Fruit fly (Drosophila melanogaster) whole organism, wandering third instar larva: ENCODE measurements around the gene CG12951.

Experiments
- Abd-B ChIP-seq: fragments of >200 bp; optimal IDR thresholded peaks from 2 replicates; lab custom pipeline; 2017; ENCODE audit warnings: missing biosample characterization, missing genetic modification characterization
- CG9705 ChIP-seq: fragments of 200-800 bp; sonication (Bioruptor generic); optimal IDR thresholded peaks from 2 replicates; lab custom pipeline; 2018; ENCODE audit warnings: missing biosample characterization, mild to moderate bottlenecking, missing genetic modification characterization
- Dfd ChIP-seq: fragments of >200 bp; optimal IDR thresholded peaks from 2 replicates; lab custom pipeline; 2017; ENCODE audit warnings: missing biosample characterization, missing genetic modification characterization
- Hr78 ChIP-seq: fragments of >200 bp; optimal IDR thresholded peaks from 2 replicates; lab custom pipeline; 2017; ENCODE audit warnings: missing biosample characterization, missing genetic modification characterization
- Jra ChIP-seq: sonication (Bioruptor generic); optimal IDR thresholded peaks from 2 replicates; lab custom pipeline; 2016; ENCODE audit warnings: missing biosample characterization, missing genetic modification characterization
- Myc ChIP-seq: fragments of >200 bp; optimal IDR thresholded peaks from 2 replicates; lab custom pipeline; 2017
- br ChIP-seq: fragments of 200-800 bp; sonication (Bioruptor generic); optimal IDR thresholded peaks from 2 replicates; lab custom pipeline; 2016; ENCODE audit warnings: missing biosample characterization, missing genetic modification characterization
- brk ChIP-seq: fragments of 200-800 bp; sonication (Bioruptor generic); optimal IDR thresholded peaks from 2 replicates; lab custom pipeline; 2016; ENCODE audit warnings: missing biosample characterization, mild to moderate bottlenecking, missing genetic modification characterization
- fru ChIP-seq: fragments of 200-800 bp; sonication (Bioruptor generic); optimal IDR thresholded peaks from 3 replicates; lab custom pipeline; 2016; ENCODE audit warnings: missing biosample characterization, mild to moderate bottlenecking, missing genetic modification characterization
- h ChIP-seq: fragments of 200-800 bp; sonication (Bioruptor generic); optimal IDR thresholded peaks from 3 replicates; lab custom pipeline; 2016; ENCODE audit warnings: missing biosample characterization, mild to moderate bottlenecking, missing genetic modification characterization
- pan ChIP-seq: fragments of >200 bp; optimal IDR thresholded peaks from 2 replicates; lab custom pipeline; 2017
- psq ChIP-seq: fragments of 200-800 bp; sonication (Bioruptor generic); optimal IDR thresholded peaks from 3 replicates; lab custom pipeline; 2017; ENCODE audit warnings: missing biosample characterization, mild to moderate bottlenecking, missing genetic modification characterization, moderate library complexity
- usp ChIP-seq: fragments of >200 bp; optimal IDR thresholded peaks from 2 replicates; lab custom pipeline; 2017; ENCODE audit warnings: missing biosample characterization, missing genetic modification characterization

DNA sequence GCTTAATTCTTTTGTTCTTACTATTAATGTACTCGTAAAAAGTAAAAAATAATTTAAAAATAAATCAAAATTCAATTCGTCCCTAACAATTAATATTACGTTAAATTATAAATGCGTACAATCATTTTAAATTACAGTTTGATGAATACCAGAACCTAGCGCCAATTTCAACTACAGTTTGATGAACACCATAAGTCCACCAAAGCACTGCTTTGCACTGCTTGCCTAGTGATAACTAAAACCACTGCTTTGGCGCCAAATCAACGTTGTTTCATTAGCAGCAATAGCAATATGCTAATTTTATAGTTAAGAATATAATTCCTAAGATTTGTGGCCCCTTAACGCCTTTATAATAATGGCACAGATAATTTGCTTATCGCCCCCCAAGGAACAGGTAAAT lies 1.3 kb downstream of the CG12951 start:
- TF ChIP-seq pan (lab: Kevin White, UChicago) (no peak), Dfd (no peak), Hr78 (GFP tag; lab: Kevin White, UChicago) (no peak), brk (GFP tag; lab: Kevin White, UChicago) (no peak), psq (no peak), usp (GFP tag; lab: Kevin White, UChicago) (no peak), fru (no peak), Myc (peak; percentile 91), h (no peak), CG9705 (GFP tag; lab: Kevin White, UChicago) (no peak), Abd-B (GFP tag; lab: Kevin White, UChicago) (no peak), br (GFP tag; lab: Kevin White, UChicago) (no peak), Jra (GFP tag; lab: Kevin White, UChicago) (no peak)
